Worm (Caenorhabditis elegans): Measurements from ENCODE around the gene sir-2.2.

sir-2.2 gene

DNA sequence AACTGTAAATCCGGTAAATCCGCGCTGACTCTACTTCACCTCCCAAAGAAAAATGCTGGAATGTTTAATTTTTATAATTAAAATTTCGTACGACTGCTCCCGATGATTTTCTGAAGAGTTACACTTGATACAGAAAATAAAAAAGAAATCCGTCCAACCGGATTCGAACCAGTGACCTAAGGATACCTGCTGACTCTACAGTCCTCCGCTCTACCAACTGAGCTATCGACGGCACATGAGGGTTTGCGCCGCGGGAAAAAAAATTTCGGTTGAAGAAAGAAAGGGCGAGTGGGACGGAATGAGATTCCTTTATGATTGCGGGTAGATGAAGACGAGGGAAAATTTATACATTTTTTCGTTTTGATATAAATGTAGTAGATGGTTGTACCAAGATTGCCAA is 43.2 kb upstream of the sir-2.2 start (continued):
- no peak for TF ChIP-seq cey-2 (tag; optimal IDR thresholded peaks at IDR 0.05; ENCODE audit: borderline replicate concordance, insufficient read depth)
- TF ChIP-seq mep-1 (tag; optimal IDR thresholded peaks at IDR 0.05) = no peak
- TF ChIP-seq lsy-2 (tag; optimal IDR thresholded peaks at IDR 0.05) = no peak
- no peak for TF ChIP-seq mxl-2 (GFP tag; conservative IDR thresholded peaks at IDR 0.05)
- peak; percentile 73 for TF ChIP-seq pha-4 (GFP tag; IDR thresholded peaks at IDR 0.05)
- no peak for TF ChIP-seq pha-4 (tag; optimal IDR thresholded peaks at IDR 0.05)
- no peak for TF ChIP-seq spr-1 (tag; optimal IDR thresholded peaks at IDR 0.05)
- TF ChIP-seq F44E2.7 (GFP tag; IDR thresholded peaks at IDR 0.05) = no peak
- TF ChIP-seq nhr-25 (tag; optimal IDR thresholded peaks at IDR 0.05; ENCODE audit: borderline replicate concordance, insufficient read depth) = no peak
- TF ChIP-seq lim-7 (GFP tag; IDR thresholded peaks at IDR 0.05) = peak; percentile 78
- TF ChIP-seq madf-5 (GFP tag; IDR thresholded peaks at IDR 0.05) = peak in 1 of 2 experiments; percentile 58; a peak in 1 of 4 replicates
- no peak for TF ChIP-seq lin-38 (GFP tag; IDR thresholded peaks at IDR 0.05)
- no peak for TF ChIP-seq ztf-11 (tag; optimal IDR thresholded peaks at IDR 0.05)
- TF ChIP-seq dve-1 (tag; optimal IDR thresholded peaks at IDR 0.05; ENCODE audit: insufficient read depth) = no peak
- TF ChIP-seq nhr-11 (tag; optimal IDR thresholded peaks at IDR 0.05) = no peak
- no peak for TF ChIP-seq hlh-30 (tag; optimal IDR thresholded peaks at IDR 0.05; ENCODE audit: insufficient read depth)
- TF ChIP-seq nhr-77 (tag; optimal IDR thresholded peaks at IDR 0.05) = no peak

DNA sequence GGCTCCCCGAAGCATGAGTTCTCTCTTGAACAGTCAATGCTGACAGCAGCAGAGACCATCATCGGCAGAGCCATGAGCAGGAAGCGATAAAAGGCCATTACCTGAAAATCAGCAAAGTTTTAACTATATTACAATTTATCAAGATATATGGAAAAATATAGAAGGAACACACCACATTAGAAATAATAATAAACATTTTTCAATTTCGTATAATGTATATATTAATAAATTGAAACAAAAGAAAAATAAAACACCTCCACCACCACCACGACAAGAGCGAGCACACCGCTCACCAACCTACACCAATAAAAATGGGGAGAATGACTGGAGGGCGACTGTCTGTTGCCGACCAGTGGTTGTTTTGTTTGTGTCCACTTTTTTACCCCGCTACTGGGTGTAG is 41.3 kb upstream of the sir-2.2 start, which contains the start of gene R04D3.2:
TSS of gene R04D3.2 (minus strand) at position 101 of the 400 bp plus-strand sequence.
- TF ChIP-seq Y75B8A.6 (GFP tag; IDR thresholded peaks at IDR 0.05) (no peak), dmd-6 (GFP tag; IDR thresholded peaks at IDR 0.05) (no peak), saeg-2 (GFP tag; IDR thresholded peaks at IDR 0.05) (no peak), F49E8.2 (tag; optimal IDR thresholded peaks at IDR 0.05; ENCODE audit: borderline replicate concordance) (no peak), skn-1 (tag; optimal IDR thresholded peaks at IDR 0.05) (no peak), daf-16 (GFP tag; optimal IDR thresholded peaks at IDR 0.05) (no peak), daf-16 (tag; optimal IDR thresholded peaks at IDR 0.05) (no peak), jun-1 (tag; optimal IDR thresholded peaks at IDR 0.05) (no peak), dpl-1 (GFP tag; optimal IDR thresholded peaks at IDR 0.05) (no peak), ceh-28 (tag; optimal IDR thresholded peaks at IDR 0.05) (no peak), mdl-1 (tag; optimal IDR thresholded peaks at IDR 0.05) (no peak), dmd-9 (GFP tag; IDR thresholded peaks at IDR 0.05) (no peak), pqm-1 (tag; optimal IDR thresholded peaks at IDR 0.05) (no peak), unc-39 (tag; optimal IDR thresholded peaks at IDR 0.05) (no peak), F26F4.8 (GFP tag; conservative IDR thresholded peaks at IDR 0.05) (no peak), zip-2 (tag; optimal IDR thresholded peaks at IDR 0.05) (no peak), attf-4 (tag; optimal IDR thresholded peaks at IDR 0.05) (no peak)

DNA sequence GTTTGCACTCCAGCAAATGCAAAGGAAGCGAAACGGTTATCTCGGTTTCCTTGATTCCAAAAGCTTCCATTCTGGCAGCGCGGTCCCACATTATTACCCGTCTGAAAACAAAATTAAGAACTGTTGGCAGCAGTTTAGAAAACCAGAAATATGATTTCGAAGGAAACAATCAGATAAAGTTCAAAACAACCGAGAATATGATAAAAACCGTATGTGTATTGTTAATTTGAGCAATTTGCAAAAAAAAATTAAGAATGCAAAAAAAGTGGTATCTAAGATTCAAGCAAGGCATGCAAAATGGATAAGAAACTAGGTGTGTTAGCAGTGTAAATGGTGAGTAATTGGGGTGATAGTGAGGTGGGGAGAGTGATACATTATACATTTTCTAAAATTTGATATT is 39.2 kb upstream of the sir-2.2 start, which contains the start of gene R04D3.4:
TSS of gene R04D3.4 (minus strand) at position 101 of the 400 bp plus-strand sequence.
- TF ChIP-seq lin-29 (GFP tag; IDR thresholded peaks at IDR 0.05) (no peak), daf-12 (tag; optimal IDR thresholded peaks at IDR 0.05) (no peak), ZK337.2 (GFP tag; IDR thresholded peaks at IDR 0.05) (no peak), ceh-44 (GFP tag; IDR thresholded peaks at IDR 0.05) (no peak), gei-8 (GFP tag; optimal IDR thresholded peaks at IDR 0.05) (no peak), fkh-10 (GFP tag; optimal IDR thresholded peaks at IDR 0.05) (no peak), lin-38 (GFP tag; IDR thresholded peaks at IDR 0.05) (no peak), php-3 (GFP tag; IDR thresholded peaks at IDR 0.05) (no peak), ces-1 (GFP tag; optimal IDR thresholded peaks at IDR 0.05) (no peak), dmd-8 (GFP tag; IDR thresholded peaks at IDR 0.05) (no peak), nhr-102 (tag; optimal IDR thresholded peaks at IDR 0.05) (no peak), skn-1 (tag; optimal IDR thresholded peaks at IDR 0.05) (no peak), fos-1 (tag; optimal IDR thresholded peaks at IDR 0.05) (no peak), ceh-62 (tag; optimal IDR thresholded peaks at IDR 0.05) (no peak), aly-2 (tag; optimal IDR thresholded peaks at IDR 0.05) (no peak), ctbp-1 (GFP tag; IDR thresholded peaks at IDR 0.05) (no peak), dve-1 (tag; optimal IDR thresholded peaks at IDR 0.05; ENCODE audit: insufficient read depth) (no peak)
